4 fruit fly cellular contexts compared by ENCODE assay signal in the genomic region with DNA sequence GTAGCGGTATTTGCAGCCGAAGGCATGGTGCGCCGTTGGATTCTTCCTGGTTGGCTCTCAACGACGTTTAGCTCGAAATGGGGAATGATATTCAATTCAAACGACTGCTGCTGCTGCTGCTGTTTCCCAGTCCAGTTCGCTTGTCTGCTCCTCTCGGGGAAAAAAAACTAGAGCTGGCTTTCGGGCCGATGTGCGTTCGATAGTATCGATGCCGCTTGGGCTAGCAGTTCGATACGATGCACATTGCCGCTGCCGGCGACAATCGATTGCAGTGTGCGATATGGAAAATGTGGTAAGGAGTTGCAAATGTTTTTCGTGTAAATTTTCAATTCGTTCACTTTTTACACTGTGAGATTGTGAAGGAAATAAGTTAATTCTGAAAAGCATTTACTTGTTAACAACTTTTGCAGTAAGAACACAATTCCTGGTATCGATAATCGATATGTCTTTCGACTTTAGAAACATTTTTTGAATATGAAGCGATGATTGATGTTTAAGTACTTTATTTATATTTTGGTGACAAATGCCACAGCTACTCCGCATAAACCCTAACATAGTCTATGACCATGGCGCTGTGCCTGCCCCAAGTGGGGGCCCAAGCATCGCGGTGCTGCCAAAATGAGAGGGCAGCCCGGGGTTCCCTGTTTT.
TF ChIP-seq lines count a peak whose summit lies in the region.

TSS of gene Capr (minus strand) at position 339 of the 648 bp plus-strand sequence.

TF ChIP-seq in whole organism, adult, 20 proteins besides CTCF, POLR2A, EP300 and RAD21 (continued from another document):
- TF ChIP-seq CG7101 (tag; optimal IDR thresholded peaks at IDR 0.05; lab: Kevin White, UChicago): peak; percentile 31
- TF ChIP-seq CG14711 (tag; optimal IDR thresholded peaks at IDR 0.05; lab: Kevin White, UChicago): peak; percentile 1
- TF ChIP-seq CG1620 (GFP tag; optimal IDR thresholded peaks at IDR 0.05; lab: Kevin White, UChicago): peak; percentile 58
- peak; percentile 4 for TF ChIP-seq cic (GFP tag; optimal IDR thresholded peaks at IDR 0.05; lab: Kevin White, UChicago)

TF ChIP-seq in whole organism, embryonic, 481 proteins besides CTCF, POLR2A, EP300 and RAD21 (continued from another document and continues in another):
- TF ChIP-seq z (GFP tag; IDR thresholded peaks at IDR 0.05; lab: Robert Waterston, UW) (no peak), dysf (GFP tag; IDR thresholded peaks at IDR 0.05; lab: Robert Waterston, UW) (no peak), ash1 (GFP tag; optimal IDR thresholded peaks at IDR 0.05; lab: Kevin White, UChicago) (no peak), Taf1 (GFP tag; IDR thresholded peaks at IDR 0.05; lab: Robert Waterston, UW) (no peak), otp (GFP tag; IDR thresholded peaks at IDR 0.05; lab: Robert Waterston, UW) (no peak), CG12659 (GFP tag; optimal IDR thresholded peaks at IDR 0.05; lab: Kevin White, UChicago) (peak; percentile 67), Abd-B (GFP tag; optimal IDR thresholded peaks at IDR 0.05; lab: Kevin White, UChicago) (no peak), abd-A (tag; optimal IDR thresholded peaks at IDR 0.05; lab: Kevin White, UChicago) (no peak), Drgx (GFP tag; IDR thresholded peaks at IDR 0.05; lab: Robert Waterston, UW) (peak; percentile 22; the same call in 1 of the 2 replicates), Med (GFP tag; lab: Kevin White, UChicago) (peak; percentile 91), zfh1 (GFP tag; IDR thresholded peaks at IDR 0.05; lab: Robert Waterston, UW) (peak; percentile 46; the same call in 1 of the 3 replicates), CG15073 (GFP tag; optimal IDR thresholded peaks at IDR 0.05; lab: Kevin White, UChicago) (no peak), CG13775 (GFP tag; optimal IDR thresholded peaks at IDR 0.05; lab: Kevin White, UChicago) (peak; percentile 3), Xrp1 (GFP tag; IDR thresholded peaks at IDR 0.05; lab: Robert Waterston, UW) (no peak), oc (tag; optimal IDR thresholded peaks at IDR 0.05; lab: Kevin White, UChicago) (no peak), h (optimal IDR thresholded peaks at IDR 0.05; lab: Kevin White, UChicago) (no peak), CG8478 (optimal IDR thresholded peaks at IDR 0.05; lab: Kevin White, UChicago) (no peak), Bdp1 (GFP tag; optimal IDR thresholded peaks at IDR 0.05; lab: Kevin White, UChicago) (no peak), pb (GFP tag; optimal IDR thresholded peaks at IDR 0.05; lab: Kevin White, UChicago) (no peak), CG34422 (GFP tag; IDR thresholded peaks at IDR 0.05; lab: Robert Waterston, UW) (peak; percentile 54; the same call in 1 of the 3 replicates), CG12769 (tag; optimal IDR thresholded peaks at IDR 0.05; lab: Kevin White, UChicago) (no peak), CG18619 (GFP tag; optimal IDR thresholded peaks at IDR 0.05; lab: Kevin White, UChicago) (no peak), CG7963 (GFP tag; IDR thresholded peaks at IDR 0.05; lab: Robert Waterston, UW; ENCODE audit: partially characterized antibody) (peak; percentile 100), CG13894 (tag; optimal IDR thresholded peaks at IDR 0.05; lab: Kevin White, UChicago) (no peak), pnt (GFP tag; optimal IDR thresholded peaks at IDR 0.05; lab: Kevin White, UChicago) (no peak), CG1792 (GFP tag; optimal IDR thresholded peaks at IDR 0.05; lab: Kevin White, UChicago) (no peak), zf30C (GFP tag; optimal IDR thresholded peaks at IDR 0.05; lab: Kevin White, UChicago) (peak; percentile 15), TFAM (GFP tag; optimal IDR thresholded peaks at IDR 0.05; lab: Kevin White, UChicago) (no peak), CG12104 (GFP tag; optimal IDR thresholded peaks at IDR 0.05; lab: Kevin White, UChicago) (no peak), CG3847 (GFP tag; IDR thresholded peaks at IDR 0.05; lab: Robert Waterston, UW) (peak; percentile 70), Meics (GFP tag; optimal IDR thresholded peaks at IDR 0.05; lab: Kevin White, UChicago) (peak; percentile 17), Opbp (GFP tag; IDR thresholded peaks at IDR 0.05; lab: Robert Waterston, UW; ENCODE audit: partially characterized antibody) (peak; percentile 100), insv (GFP tag; optimal IDR thresholded peaks at IDR 0.05; lab: Kevin White, UChicago) (no peak), Atf6 (GFP tag; IDR thresholded peaks at IDR 0.05; lab: Robert Waterston, UW) (no peak), CG12299 (tag; optimal IDR thresholded peaks at IDR 0.05; lab: Kevin White, UChicago) (no peak), tll (GFP tag; optimal IDR thresholded peaks at IDR 0.05; lab: Kevin White, UChicago) (peak in 1 of 2 experiments; percentile 22), Atf-2 (GFP tag; optimal IDR thresholded peaks at IDR 0.05; lab: Kevin White, UChicago) (no peak), CG9817 (tag; optimal IDR thresholded peaks at IDR 0.05; lab: Kevin White, UChicago) (no peak), CG3163 (GFP tag; optimal IDR thresholded peaks at IDR 0.05; lab: Kevin White, UChicago) (no peak), Hr39 (optimal IDR thresholded peaks at IDR 0.05; lab: Kevin White, UChicago) (no peak), CG30403 (GFP tag; optimal IDR thresholded peaks at IDR 0.05; lab: Kevin White, UChicago) (peak; percentile 11)

TF ChIP-seq in whole organism, prepupa, 60 proteins besides CTCF, POLR2A, EP300 and RAD21 (continued from another document):
- TF ChIP-seq esn (GFP tag; optimal IDR thresholded peaks at IDR 0.05; lab: Kevin White, UChicago) (peak; percentile 64), CG31627 (GFP tag; optimal IDR thresholded peaks at IDR 0.05; lab: Kevin White, UChicago) (peak; percentile 45), OdsH (GFP tag; optimal IDR thresholded peaks at IDR 0.05; lab: Kevin White, UChicago) (peak; percentile 20), Eip78C (GFP tag; lab: Kevin White, UChicago) (peak; percentile 51), Ets21C (GFP tag; optimal IDR thresholded peaks at IDR 0.05; lab: Kevin White, UChicago) (peak; percentile 34), Sox14 (GFP tag; optimal IDR thresholded peaks at IDR 0.05; lab: Kevin White, UChicago) (peak; percentile 44), CG6163 (GFP tag; IDR thresholded peaks at IDR 0.05; lab: Robert Waterston, UW) (peak; percentile 43; the same call in 2 of the 3 replicates)

TF ChIP-seq in whole organism, wandering third instar larva, 38 proteins besides CTCF, POLR2A, EP300 and RAD21 (continued from another document):
- TF ChIP-seq Hnf4 (GFP tag; optimal IDR thresholded peaks at IDR 0.05; lab: Kevin White, UChicago) (peak; percentile 64), GATAd (GFP tag; optimal IDR thresholded peaks at IDR 0.05; lab: Kevin White, UChicago) (no peak), Rel (GFP tag; optimal IDR thresholded peaks at IDR 0.05; lab: Kevin White, UChicago) (no peak), Rel (tag; optimal IDR thresholded peaks at IDR 0.05; lab: Kevin White, UChicago) (peak; percentile 80), Sp1 (GFP tag; optimal IDR thresholded peaks at IDR 0.05; lab: Kevin White, UChicago) (peak; percentile 27), Jra (GFP tag; optimal IDR thresholded peaks at IDR 0.05; lab: Kevin White, UChicago) (peak; percentile 75), Myc (optimal IDR thresholded peaks at IDR 0.05; lab: Kevin White, UChicago) (no peak), ey (GFP tag; optimal IDR thresholded peaks at IDR 0.05; lab: Kevin White, UChicago) (no peak), sage (GFP tag; optimal IDR thresholded peaks at IDR 0.05; lab: Kevin White, UChicago) (no peak), Abd-B (GFP tag; optimal IDR thresholded peaks at IDR 0.05; lab: Kevin White, UChicago) (no peak), Dfd (GFP tag; optimal IDR thresholded peaks at IDR 0.05; lab: Kevin White, UChicago) (no peak), CG32264 (GFP tag; optimal IDR thresholded peaks at IDR 0.05; lab: Kevin White, UChicago) (no peak), brk (GFP tag; optimal IDR thresholded peaks at IDR 0.05; lab: Kevin White, UChicago) (peak; percentile 15), foxo (GFP tag; optimal IDR thresholded peaks at IDR 0.05; lab: Kevin White, UChicago) (peak in 1 of 2 experiments; percentile 45), pan (optimal IDR thresholded peaks at IDR 0.05; lab: Kevin White, UChicago) (no peak), OdsH (GFP tag; optimal IDR thresholded peaks at IDR 0.05; lab: Kevin White, UChicago) (peak; percentile 25), usp (GFP tag; optimal IDR thresholded peaks at IDR 0.05; lab: Kevin White, UChicago) (no peak), CrebA (GFP tag; optimal IDR thresholded peaks at IDR 0.05; lab: Kevin White, UChicago; ENCODE audit: borderline replicate concordance) (no peak), Hr78 (GFP tag; optimal IDR thresholded peaks at IDR 0.05; lab: Kevin White, UChicago) (no peak)
TF ChIP-seq in whole organism, wandering third instar larva: peak in this region for 13.
